Worm (Caenorhabditis elegans): ENCODE results near the gene F25B3.5.

ce11 chrV:9539638-9540037 lies 30.5 kb downstream of the F25B3.5 start, which contains the start of gene C50F4.12:
- no peak for TF ChIP-seq hlh-13 (GFP tag; optimal IDR thresholded peaks at IDR 0.05)
- TF ChIP-seq nhr-11 (tag; optimal IDR thresholded peaks at IDR 0.05), result no peak
- TF ChIP-seq tbx-2 (tag; optimal IDR thresholded peaks at IDR 0.05), result no peak
- TF ChIP-seq ama-1 (optimal IDR thresholded peaks at IDR 0.05), result no peak
